ENCODE assay signal across 6 worm cellular contexts in genomic region chrV:11428728-11429127, ce11.
TF ChIP-seq lines count a peak whose summit lies in the region.

No protein-coding gene starts in this region.

TF ChIP-seq in whole organism, L1 larva, 84 proteins besides CTCF, POLR2A, EP300 and RAD21 (continues in another document):
- TF ChIP-seq nhr-85 (tag; lab: Kevin White, UChicago) = no peak
- TF ChIP-seq unc-86 (tag; optimal IDR thresholded peaks at IDR 0.05; lab: Kevin White, UChicago) = peak; percentile 22
- TF ChIP-seq tlp-1 (tag; optimal IDR thresholded peaks at IDR 0.05; lab: Kevin White, UChicago) = no peak
- no peak for TF ChIP-seq ztf-4 (tag; optimal IDR thresholded peaks at IDR 0.05; lab: Kevin White, UChicago)
- no peak for TF ChIP-seq efl-3 (GFP tag; optimal IDR thresholded peaks at IDR 0.05; lab: Kevin White, UChicago)
- no peak for TF ChIP-seq ets-5 (GFP tag; IDR thresholded peaks at IDR 0.05; lab: Robert Waterston, UW)
- no peak for TF ChIP-seq ceh-88 (GFP tag; IDR thresholded peaks at IDR 0.05; lab: Robert Waterston, UW)
- no peak for TF ChIP-seq F16B12.6 (tag; optimal IDR thresholded peaks at IDR 0.05; lab: Kevin White, UChicago)
- no peak for TF ChIP-seq efl-1 (optimal IDR thresholded peaks at IDR 0.05; lab: Kevin White, UChicago)
- no peak for TF ChIP-seq efl-1 (GFP tag; optimal IDR thresholded peaks at IDR 0.05 in 1 of 2; lab: Kevin White, UChicago)
- TF ChIP-seq lir-3 (tag; optimal IDR thresholded peaks at IDR 0.05; lab: Kevin White, UChicago; ENCODE audit: poor library complexity) = no peak
- TF ChIP-seq skn-1 (tag; optimal IDR thresholded peaks at IDR 0.05; lab: Kevin White, UChicago) = no peak
- no peak for TF ChIP-seq ztf-11 (tag; optimal IDR thresholded peaks at IDR 0.05; lab: Kevin White, UChicago)
- no peak for TF ChIP-seq zip-4 (GFP tag; optimal IDR thresholded peaks at IDR 0.05; lab: Kevin White, UChicago)
- no peak for TF ChIP-seq nhr-77 (tag; optimal IDR thresholded peaks at IDR 0.05; lab: Kevin White, UChicago)
- TF ChIP-seq nhr-47 (tag; optimal IDR thresholded peaks at IDR 0.05; lab: Kevin White, UChicago) = peak; percentile 19

TF ChIP-seq in whole organism, L2 larva, 48 proteins besides CTCF, POLR2A, EP300 and RAD21:
- TF ChIP-seq zag-1 (tag; optimal IDR thresholded peaks at IDR 0.05; lab: Kevin White, UChicago) (peak; percentile 43), nhr-129 (tag; optimal IDR thresholded peaks at IDR 0.05; lab: Kevin White, UChicago) (no peak), C34F6.9 (tag; optimal IDR thresholded peaks at IDR 0.05; lab: Kevin White, UChicago) (peak; percentile 36)

TF ChIP-seq in whole organism, L3 larva, 47 proteins besides CTCF, POLR2A, EP300 and RAD21:
- TF ChIP-seq tbx-2 (tag; optimal IDR thresholded peaks at IDR 0.05; lab: Kevin White, UChicago) (peak; percentile 42), nfya-1 (tag; optimal IDR thresholded peaks at IDR 0.05; lab: Kevin White, UChicago; ENCODE audit: insufficient read depth) (peak; percentile 9), eor-1 (tag; optimal IDR thresholded peaks at IDR 0.05; lab: Kevin White, UChicago) (no peak)

TF ChIP-seq in whole organism, L4 larva, 104 proteins besides CTCF, POLR2A, EP300 and RAD21:
- TF ChIP-seq ces-1 (GFP tag; optimal IDR thresholded peaks at IDR 0.05; lab: Kevin White, UChicago) = peak; percentile 71
- TF ChIP-seq nhr-77 (tag; optimal IDR thresholded peaks at IDR 0.05; lab: Kevin White, UChicago) = no peak
- no peak for TF ChIP-seq nhr-10 (tag; optimal IDR thresholded peaks at IDR 0.05; lab: Kevin White, UChicago)

TF ChIP-seq in whole organism, late embryonic, 69 proteins besides CTCF, POLR2A, EP300 and RAD21:
- peak; percentile 19 for TF ChIP-seq ceh-31 (tag; optimal IDR thresholded peaks at IDR 0.05; lab: Kevin White, UChicago)
- no peak for TF ChIP-seq madf-2 (tag; optimal IDR thresholded peaks at IDR 0.05; lab: Kevin White, UChicago)
- peak; percentile 83 for TF ChIP-seq unc-42 (tag; optimal IDR thresholded peaks at IDR 0.05; lab: Kevin White, UChicago)
- TF ChIP-seq hlh-8 (tag; optimal IDR thresholded peaks at IDR 0.05; lab: Kevin White, UChicago) = no peak
- TF ChIP-seq ztf-16 (tag; optimal IDR thresholded peaks at IDR 0.05; lab: Kevin White, UChicago) = no peak
- TF ChIP-seq unc-86 (tag; optimal IDR thresholded peaks at IDR 0.05; lab: Kevin White, UChicago) = no peak
- TF ChIP-seq hlh-13 (GFP tag; optimal IDR thresholded peaks at IDR 0.05; lab: Kevin White, UChicago) = no peak
- TF ChIP-seq T23F11.4 (GFP tag; optimal IDR thresholded peaks at IDR 0.05; lab: Kevin White, UChicago) = no peak

TF ChIP-seq in whole organism, mixed stage, embryonic, 35 proteins besides CTCF, POLR2A, EP300 and RAD21:
- TF ChIP-seq ces-1 (GFP tag; optimal IDR thresholded peaks at IDR 0.05; lab: Kevin White, UChicago) (peak; percentile 87), lin-32 (GFP tag; optimal IDR thresholded peaks at IDR 0.05; lab: Kevin White, UChicago) (no peak), mab-5 (tag; optimal IDR thresholded peaks at IDR 0.05; lab: Kevin White, UChicago) (no peak), mep-1 (tag; optimal IDR thresholded peaks at IDR 0.05; lab: Kevin White, UChicago) (no peak), ztf-11 (tag; optimal IDR thresholded peaks at IDR 0.05; lab: Kevin White, UChicago) (no peak), hlh-1 (tag; optimal IDR thresholded peaks at IDR 0.05; lab: Kevin White, UChicago) (no peak), ham-2 (GFP tag; optimal IDR thresholded peaks at IDR 0.05; lab: Kevin White, UChicago) (no peak), lsy-2 (tag; optimal IDR thresholded peaks at IDR 0.05; lab: Kevin White, UChicago) (no peak)

Comparison
In these comparisons a context has a peak if more than half of its experiments do, and no peak if none do; other contexts are left out.
1. Of the 29 proteins assayed by ChIP-seq in both whole organism, L4 larva and whole organism, L1 larva: peak only in whole organism, L4 larva: none; only in whole organism, L1 larva: zag-1; in both: ces-1; in neither: 27.